Worm (Caenorhabditis elegans): Measurements from ENCODE around the gene F33H12.1.

ce11 chrII:2610202-2610912 lies 10.1 kb downstream of the F33H12.1 start, which contains the start of gene sri-38:
- no peak for TF ChIP-seq med-1 (GFP tag; optimal IDR thresholded peaks at IDR 0.05; ENCODE audit: insufficient read depth)
- no peak for TF ChIP-seq flt-1 (GFP tag; IDR thresholded peaks at IDR 0.05)
- no peak for TF ChIP-seq T22C8.4 (GFP tag; IDR thresholded peaks at IDR 0.05)
- TF ChIP-seq ztf-23 (GFP tag; IDR thresholded peaks at IDR 0.05): no peak

Data from whole organism, midembryonic.